Worm (Caenorhabditis elegans): ENCODE results near the gene idpa-3.

The idpa-3 gene

ce11 chrX:10372556-10372955 is 36.3 kb downstream of the idpa-3 start, which contains the start of gene Y49A10A.2 (continued):
- TF ChIP-seq vab-15 (tag; optimal IDR thresholded peaks at IDR 0.05), result no peak
- TF ChIP-seq hlh-17 (GFP tag; optimal IDR thresholded peaks at IDR 0.05; ENCODE audit: borderline replicate concordance), result no peak
- no peak for TF ChIP-seq lir-3 (tag; optimal IDR thresholded peaks at IDR 0.05; ENCODE audit: poor library complexity)
- no peak for TF ChIP-seq zip-4 (GFP tag; optimal IDR thresholded peaks at IDR 0.05)
- TF ChIP-seq nhr-20 (tag; optimal IDR thresholded peaks at IDR 0.05), result peak; percentile 40
- peak; percentile 41 for TF ChIP-seq nhr-47 (tag; optimal IDR thresholded peaks at IDR 0.05)
- no peak for TF ChIP-seq ceh-90 (tag; optimal IDR thresholded peaks at IDR 0.05)
- TF ChIP-seq tbx-2 (tag; optimal IDR thresholded peaks at IDR 0.05), result peak; percentile 29
- TF ChIP-seq fos-1 (tag; optimal IDR thresholded peaks at IDR 0.05), result no peak
- TF ChIP-seq lin-14 (GFP tag; optimal IDR thresholded peaks at IDR 0.05), result peak; percentile 80
- no peak for TF ChIP-seq ztf-4 (tag; optimal IDR thresholded peaks at IDR 0.05)
- TF ChIP-seq nhr-85 (tag), result peak; percentile 57
- TF ChIP-seq pag-3 (tag; optimal IDR thresholded peaks at IDR 0.05; ENCODE audit: borderline replicate concordance, insufficient read depth), result peak; percentile 44
- TF ChIP-seq efl-3 (GFP tag; optimal IDR thresholded peaks at IDR 0.05), result no peak
- TF ChIP-seq sox-4 (tag; optimal IDR thresholded peaks at IDR 0.05), result no peak
- no peak for TF ChIP-seq nhr-11 (tag; optimal IDR thresholded peaks at IDR 0.05)
- peak; percentile 55 for TF ChIP-seq nhr-71 (tag; optimal IDR thresholded peaks at IDR 0.05)
- no peak for TF ChIP-seq nhr-76 (tag; optimal IDR thresholded peaks at IDR 0.05)
- TF ChIP-seq isw-1 (GFP tag; IDR thresholded peaks at IDR 0.05), result no peak; the same call in 1 of the 2 replicates
- TF ChIP-seq snu-23 (GFP tag; optimal IDR thresholded peaks at IDR 0.05), result peak; percentile 52
- TF ChIP-seq mef-2 (tag; optimal IDR thresholded peaks at IDR 0.05), result no peak
- TF ChIP-seq nhr-77 (tag; optimal IDR thresholded peaks at IDR 0.05), result no peak
- peak; percentile 36 for TF ChIP-seq unc-86 (tag; optimal IDR thresholded peaks at IDR 0.05)
- TF ChIP-seq lin-39 (tag; optimal IDR thresholded peaks at IDR 0.05), result no peak
- no peak for TF ChIP-seq sup-37 (GFP tag; optimal IDR thresholded peaks at IDR 0.05)
- no peak for TF ChIP-seq tlp-1 (tag; optimal IDR thresholded peaks at IDR 0.05)
- peak; percentile 23 for TF ChIP-seq xbp-1 (tag; optimal IDR thresholded peaks at IDR 0.05)
- TF ChIP-seq elt-2 (tag; optimal IDR thresholded peaks at IDR 0.05), result no peak
- no peak for TF ChIP-seq unc-62 (GFP tag; optimal IDR thresholded peaks at IDR 0.05)
- peak in 1 of 2 experiments; percentile 40 for TF ChIP-seq lsy-2 (tag; optimal IDR thresholded peaks at IDR 0.05)
- TF ChIP-seq nhr-84 (tag; optimal IDR thresholded peaks at IDR 0.05), result no peak
- no peak for TF ChIP-seq aha-1 (tag; optimal IDR thresholded peaks at IDR 0.05)
- no peak for TF ChIP-seq skn-1 (tag; optimal IDR thresholded peaks at IDR 0.05)
- peak; percentile 58 for TF ChIP-seq swsn-7 (tag; optimal IDR thresholded peaks at IDR 0.05)

ce11 chrX:10373581-10373980 is 37.3 kb downstream of the idpa-3 start:
- TF ChIP-seq efl-1 (optimal IDR thresholded peaks at IDR 0.05) (no peak), efl-1 (GFP tag; optimal IDR thresholded peaks at IDR 0.05 in 1 of 2) (peak in 1 of 2 experiments; percentile 85), lin-35 (GFP tag; optimal IDR thresholded peaks at IDR 0.05) (no peak)

ce11 chrX:10376989-10377388 is 40.8 kb downstream of the idpa-3 start:
- TF ChIP-seq C04F5.9 (tag; optimal IDR thresholded peaks at IDR 0.05) (no peak), fkh-10 (GFP tag; optimal IDR thresholded peaks at IDR 0.05) (no peak)

ce11 chrX:10377663-10378062 is 41.4 kb downstream of the idpa-3 start:
- TF ChIP-seq fos-1 (tag; optimal IDR thresholded peaks at IDR 0.05) (peak; percentile 87), zip-4 (GFP tag; optimal IDR thresholded peaks at IDR 0.05) (peak; percentile 78), skn-1 (tag; optimal IDR thresholded peaks at IDR 0.05) (peak; percentile 92), ztf-4 (tag; optimal IDR thresholded peaks at IDR 0.05) (peak; percentile 88), nhr-20 (tag; optimal IDR thresholded peaks at IDR 0.05) (peak; percentile 98), hlh-4 (tag; optimal IDR thresholded peaks at IDR 0.05) (no peak), pax-3 (tag; optimal IDR thresholded peaks at IDR 0.05) (peak; percentile 63), hpl-2 (GFP tag; optimal IDR thresholded peaks at IDR 0.05) (no peak), nhr-90 (tag; optimal IDR thresholded peaks at IDR 0.05; ENCODE audit: poor library complexity) (peak; percentile 92), ama-1 (optimal IDR thresholded peaks at IDR 0.05) (peak; percentile 77), C16A3.4 (tag; optimal IDR thresholded peaks at IDR 0.05) (peak; percentile 86), xbp-1 (tag; optimal IDR thresholded peaks at IDR 0.05) (peak; percentile 93), ces-1 (GFP tag; optimal IDR thresholded peaks at IDR 0.05) (no peak), C34B4.2 (tag; optimal IDR thresholded peaks at IDR 0.05) (no peak), swsn-7 (tag; optimal IDR thresholded peaks at IDR 0.05) (peak; percentile 97), grh-1 (GFP tag; IDR thresholded peaks at IDR 0.05) (peak; percentile 89), efl-1 (optimal IDR thresholded peaks at IDR 0.05) (peak; percentile 78 to 79), efl-1 (GFP tag; optimal IDR thresholded peaks at IDR 0.05 in 1 of 2) (peak; percentile 59 to 97), lsy-2 (tag; optimal IDR thresholded peaks at IDR 0.05) (peak; percentile 92), efl-3 (GFP tag; optimal IDR thresholded peaks at IDR 0.05) (peak; percentile 14), zag-1 (tag; optimal IDR thresholded peaks at IDR 0.05) (no peak)
